Worm (Caenorhabditis elegans) whole organism, L4 larva: Measurements from ENCODE around the gene Y39A1A.3.

Experiments used
- D1046.2 ChIP-seq: fragments of 200-800 bp; sonication (Bioruptor generic); IDR thresholded peaks from 2 replicates; pipeline ENCODE4 v1.3.6; 2022; ENCODE audit warnings: missing genetic modification characterization, missing compliant biosample characterization
- F10B5.3 ChIP-seq: sonication (generic microtip); optimal IDR thresholded peaks from 2 replicates; lab custom pipeline; 2016; ENCODE audit warnings: mild to moderate bottlenecking, missing genetic modification characterization, missing compliant biosample characterization
- F26F4.8 ChIP-seq: fragments of 200-800 bp; sonication (Bioruptor generic); conservative IDR thresholded peaks from 2 replicates; pipeline ENCODE4 v1.3.6; 2022; ENCODE audit warnings: missing genetic modification characterization, missing compliant biosample characterization
- F37D6.2 ChIP-seq: sonication (generic microtip); optimal IDR thresholded peaks from 2 replicates; lab custom pipeline; 2016; ENCODE audit warnings: mild to moderate bottlenecking, missing genetic modification characterization, missing compliant biosample characterization
- F44E2.7 ChIP-seq: fragments of 200-800 bp; sonication (Bioruptor generic); IDR thresholded peaks from 2 replicates; pipeline ENCODE4 v2.1.2; 2022; ENCODE audit warnings: missing genetic modification characterization, missing compliant biosample characterization
- F49E8.2 ChIP-seq: sonication (generic microtip); optimal IDR thresholded peaks from 2 replicates; lab custom pipeline; 2016; ENCODE audit warnings: missing compliant biosample characterization, mild to moderate bottlenecking, missing genetic modification characterization, borderline replicate concordance
- R02D3.7 ChIP-seq: fragments of 150-350 bp; sonication (generic microtip); optimal IDR thresholded peaks from 3 replicates; lab custom pipeline; 2014; ENCODE audit warnings: missing biosample characterization, missing genetic modification characterization
- T20F7.1 ChIP-seq: fragments of 200-800 bp; sonication (Bioruptor generic); optimal IDR thresholded peaks from 2 replicates; lab custom pipeline; 2018; ENCODE audit warnings: mild to moderate bottlenecking, missing genetic modification characterization, missing compliant biosample characterization
- Y105C5A.15 ChIP-seq: fragments of 200-800 bp; sonication (Bioruptor generic); IDR thresholded peaks from 2 replicates; pipeline ENCODE4 v1.3.6; 2022; ENCODE audit warnings: missing genetic modification characterization, missing compliant biosample characterization
- Y48G9A.11 ChIP-seq: fragments of 200-800 bp; sonication (Bioruptor generic); IDR thresholded peaks from 2 replicates; pipeline ENCODE4 v1.3.6; 2022; ENCODE audit warnings: missing genetic modification reagents, missing genetic modification characterization, missing compliant biosample characterization
- Y5F2A.4 ChIP-seq: fragments of 200-800 bp; sonication (Bioruptor generic); optimal IDR thresholded peaks from 2 replicates; lab custom pipeline; 2018; ENCODE audit warnings: mild to moderate bottlenecking, missing genetic modification characterization, missing compliant biosample characterization
- Y75B8A.6 ChIP-seq: fragments of 200-800 bp; sonication (Bioruptor generic); IDR thresholded peaks from 2 replicates; pipeline ENCODE4 v1.3.6; 2022; ENCODE audit warnings: missing genetic modification reagents, missing genetic modification characterization, missing compliant biosample characterization
- aha-1 ChIP-seq: fragments of 150-350 bp; peaks from one replicate; lab custom pipeline; 2014; ENCODE audit warnings: missing biosample characterization, missing genetic modification characterization
- aly-2 ChIP-seq: sonication (generic microtip); optimal IDR thresholded peaks from 2 replicates; lab custom pipeline; 2018; ENCODE audit warnings: missing biosample characterization, missing genetic modification characterization
- arid-1 ChIP-seq: fragments of 200-800 bp; sonication (Bioruptor generic); conservative IDR thresholded peaks from 2 replicates; pipeline ENCODE4 v1.3.6; 2022; ENCODE audit warnings: missing genetic modification reagents, missing genetic modification characterization, missing compliant biosample characterization
- attf-4 ChIP-seq: sonication (generic microtip); optimal IDR thresholded peaks from 3 replicates; lab custom pipeline; 2017; ENCODE audit warnings: missing biosample characterization, missing genetic modification characterization
- ceh-20 ChIP-seq: fragments of 200-800 bp; sonication (Bioruptor generic); IDR thresholded peaks from 2 replicates; pipeline ENCODE4 v1.3.6; 2022; ENCODE audit warnings: missing genetic modification reagents, missing genetic modification characterization, missing compliant biosample characterization
- ceh-32 ChIP-seq: sonication (generic microtip); optimal IDR thresholded peaks from 2 replicates; lab custom pipeline; 2016; ENCODE audit warnings: mild to moderate bottlenecking, missing genetic modification characterization, missing compliant biosample characterization; ENCODE audit not compliant: poor library complexity
- ceh-82 ChIP-seq: sonication (generic microtip); optimal IDR thresholded peaks from 2 replicates; lab custom pipeline; 2017; ENCODE audit warnings: missing biosample characterization, missing genetic modification characterization
- ctbp-1 ChIP-seq: fragments of 200-800 bp; sonication (Bioruptor generic); IDR thresholded peaks from 2 replicates; pipeline ENCODE4 v1.3.6; 2022; ENCODE audit warnings: missing genetic modification reagents, missing genetic modification characterization, missing compliant biosample characterization
- daf-12 ChIP-seq: fragments of 150-350 bp; optimal IDR thresholded peaks from 2 replicates; lab custom pipeline; 2014; ENCODE audit warnings: missing biosample characterization, missing genetic modification reagents, missing genetic modification characterization
- daf-19 ChIP-seq: fragments of 200-800 bp; sonication (Bioruptor generic); conservative IDR thresholded peaks from 2 replicates; pipeline ENCODE4 v1.3.6; 2022; ENCODE audit warnings: missing genetic modification characterization, missing compliant biosample characterization
- dmd-6 ChIP-seq: fragments of 200-800 bp; sonication (Bioruptor generic); IDR thresholded peaks from 2 replicates; pipeline ENCODE4 v1.3.6; 2022; ENCODE audit warnings: missing genetic modification reagents, missing genetic modification characterization, missing compliant biosample characterization
- dmd-8 ChIP-seq: fragments of 200-800 bp; sonication (Bioruptor generic); IDR thresholded peaks from 2 replicates; pipeline ENCODE4 v1.3.6; 2022; ENCODE audit warnings: missing genetic modification characterization, missing compliant biosample characterization
- dpl-1 ChIP-seq: fragments of 150-350 bp; optimal IDR thresholded peaks from 2 replicates; lab custom pipeline; 2014; ENCODE audit warnings: missing biosample characterization, missing genetic modification reagents, missing genetic modification characterization
- dve-1 ChIP-seq: sonication (generic microtip); optimal IDR thresholded peaks from 2 replicates; lab custom pipeline; 2017; ENCODE audit warnings: antibody characterized with exemption, mild to moderate bottlenecking, missing genetic modification characterization, missing compliant biosample characterization; ENCODE audit not compliant: insufficient read depth
- egl-27 ChIP-seq: sonication (generic microtip); optimal IDR thresholded peaks from 3 replicates; lab custom pipeline; 2017; ENCODE audit warnings: missing biosample characterization, missing genetic modification reagents, missing genetic modification characterization
- egl-43 ChIP-seq: fragments of 200-800 bp; sonication (Bioruptor generic); IDR thresholded peaks from 2 replicates; pipeline ENCODE4 v1.3.6; 2022; ENCODE audit warnings: missing genetic modification reagents, missing genetic modification characterization, missing compliant biosample characterization
- hmg-1.1 ChIP-seq: fragments of 200-800 bp; sonication (Bioruptor generic); IDR thresholded peaks from 2 replicates; pipeline ENCODE4 v1.3.6; 2022; ENCODE audit warnings: missing genetic modification reagents, missing genetic modification characterization, missing compliant biosample characterization
- jun-1 ChIP-seq: fragments of 150-350 bp; optimal IDR thresholded peaks from 2 replicates; lab custom pipeline; 2014; ENCODE audit warnings: missing biosample characterization, missing genetic modification reagents, missing genetic modification characterization
- lin-1 ChIP-seq: fragments of 200-800 bp; sonication (Bioruptor generic); IDR thresholded peaks from 2 replicates; pipeline ENCODE4 v1.3.6; 2022; ENCODE audit warnings: missing genetic modification reagents, missing genetic modification characterization, missing compliant biosample characterization
- lin-29 ChIP-seq: fragments of 200-800 bp; sonication (Bioruptor generic); IDR thresholded peaks from 2 replicates; pipeline ENCODE4 v1.3.6; 2022; ENCODE audit warnings: missing genetic modification reagents, missing genetic modification characterization, missing compliant biosample characterization
- lir-3 ChIP-seq: sonication (generic microtip); optimal IDR thresholded peaks from 2 replicates; lab custom pipeline; 2016; ENCODE audit warnings: mild to moderate bottlenecking, missing genetic modification characterization, missing compliant biosample characterization
- lsy-2 ChIP-seq, 2 experiments: fragments of 150-350 bp in 1 of 2; sonication (generic microtip) in 1 of 2; optimal IDR thresholded peaks; 2 replicates each; lab custom pipeline; 2014 to 2017; ENCODE audit warnings: missing biosample characterization in 2 of 2, missing genetic modification characterization in 2 of 2
- madf-9 ChIP-seq: fragments of 200-800 bp; sonication (Bioruptor generic); conservative IDR thresholded peaks from 2 replicates; pipeline ENCODE4 v1.3.6; 2022; ENCODE audit warnings: missing genetic modification reagents, missing genetic modification characterization, missing compliant biosample characterization
- mdl-1 ChIP-seq, 2 experiments: fragments of 150-350 bp in 1 of 2; sonication (generic microtip) in 1 of 2; optimal IDR thresholded peaks; 2 replicates each; lab custom pipeline; 2014 to 2017; ENCODE audit warnings: missing biosample characterization in 2 of 2, missing genetic modification characterization in 2 of 2
- mdt-29 ChIP-seq: fragments of 200-800 bp; sonication (Bioruptor generic); IDR thresholded peaks from 2 replicates; pipeline ENCODE4 v1.3.6; 2022; ENCODE audit warnings: missing genetic modification reagents, missing genetic modification characterization, missing compliant biosample characterization
- mep-1 ChIP-seq: fragments of 150-350 bp; sonication (generic microtip); optimal IDR thresholded peaks from 3 replicates; lab custom pipeline; 2014; ENCODE audit warnings: missing biosample characterization, missing genetic modification characterization
- mxl-3 ChIP-seq: fragments of 200-800 bp; sonication (Bioruptor generic); optimal IDR thresholded peaks from 2 replicates; lab custom pipeline; 2018; ENCODE audit warnings: mild to moderate bottlenecking, missing genetic modification characterization, missing compliant biosample characterization
- nhr-102 ChIP-seq: sonication (generic microtip); optimal IDR thresholded peaks from 2 replicates; lab custom pipeline; 2016; ENCODE audit warnings: mild to moderate bottlenecking, missing genetic modification characterization, moderate library complexity, missing compliant biosample characterization
- nhr-237 ChIP-seq: sonication (generic microtip); optimal IDR thresholded peaks from 2 replicates; lab custom pipeline; 2017; ENCODE audit warnings: missing biosample characterization, missing genetic modification characterization
- nhr-28 ChIP-seq: fragments of 150-350 bp; optimal IDR thresholded peaks from 2 replicates; lab custom pipeline; 2014; ENCODE audit warnings: missing biosample characterization, missing genetic modification characterization
- nhr-77 ChIP-seq: fragments of 150-350 bp; optimal IDR thresholded peaks from 2 replicates; lab custom pipeline; 2014; ENCODE audit warnings: missing biosample characterization, missing genetic modification characterization
- pqm-1 ChIP-seq: sonication (generic microtip); optimal IDR thresholded peaks from 2 replicates; lab custom pipeline; 2017; ENCODE audit warnings: missing biosample characterization, missing genetic modification characterization
- sdz-12 ChIP-seq: fragments of 200-800 bp; sonication (Bioruptor generic); optimal IDR thresholded peaks from 2 replicates; lab custom pipeline; 2018; ENCODE audit warnings: mild to moderate bottlenecking, missing genetic modification characterization, missing compliant biosample characterization
- snpc-1.2 ChIP-seq: fragments of 200-800 bp; sonication (Bioruptor generic); IDR thresholded peaks from 2 replicates; pipeline ENCODE4 v1.3.6; 2022; ENCODE audit warnings: missing genetic modification reagents, missing genetic modification characterization, missing compliant biosample characterization
- snpc-4 ChIP-seq: fragments of 150-350 bp; optimal IDR thresholded peaks from 2 replicates; lab custom pipeline; 2014; ENCODE audit warnings: missing biosample characterization, missing genetic modification characterization
- tag-97 ChIP-seq: fragments of 200-800 bp; sonication (Bioruptor generic); IDR thresholded peaks from 2 replicates; pipeline ENCODE4 v1.3.6; 2022; ENCODE audit warnings: missing genetic modification characterization, missing compliant biosample characterization
- unc-62 ChIP-seq, 3 experiments: fragments of 150-350 bp in 1 of 3; sonication (generic microtip); optimal IDR thresholded peaks in 2 of 3; peaks in 1 of 3; 1 replicate in 1 of 3; 2 replicates in 2 of 3; lab custom pipeline; 2014 to 2017; ENCODE audit warnings: missing biosample characterization in 3 of 3, missing genetic modification characterization in 3 of 3, missing genetic modification reagents in 3 of 3, missing genotype in 1 of 3
- zfp-2 ChIP-seq: sonication (generic microtip); optimal IDR thresholded peaks from 2 replicates; lab custom pipeline; 2016; ENCODE audit warnings: mild to moderate bottlenecking, missing genetic modification characterization, missing compliant biosample characterization
- zfp-3 ChIP-seq: fragments of 200-800 bp; sonication (Bioruptor generic); conservative IDR thresholded peaks from 2 replicates; pipeline ENCODE4 v1.3.6; 2022; ENCODE audit warnings: missing genetic modification reagents, missing genetic modification characterization, missing compliant biosample characterization
- zip-11 ChIP-seq: fragments of 200-800 bp; sonication (Bioruptor generic); IDR thresholded peaks from 2 replicates; pipeline ENCODE4 v1.3.6; 2022; ENCODE audit warnings: missing genetic modification characterization, missing compliant biosample characterization
- ztf-7 ChIP-seq: fragments of 150-350 bp; optimal IDR thresholded peaks from 2 replicates; lab custom pipeline; 2014; ENCODE audit warnings: missing biosample characterization, missing genetic modification characterization

The Y39A1A.3 gene

ce11 chrIII:10565926-10566325, 30.4 kb downstream of the Y39A1A.3 start, which contains the start of gene acdh-11:
Gene acdh-11, plus strand, starts transcription at chrIII:10566258.
- no peak for TF ChIP-seq zfp-3 (GFP tag; lab: Robert Waterston, UW)
- no peak for TF ChIP-seq unc-62 (GFP tag; optimal IDR thresholded peaks at IDR 0.05 in 1 of 2; lab: Kevin White, UChicago)
- no peak for TF ChIP-seq unc-62 (tag; optimal IDR thresholded peaks at IDR 0.05; lab: Kevin White, UChicago)
- TF ChIP-seq dpl-1 (GFP tag; lab: Kevin White, UChicago) = no peak
- peak in 1 of 2 experiments; percentile 51 for TF ChIP-seq lsy-2 (tag; optimal IDR thresholded peaks at IDR 0.05; lab: Kevin White, UChicago)
- no peak for TF ChIP-seq daf-12 (tag; lab: Kevin White, UChicago)
- no peak for TF ChIP-seq egl-43 (GFP tag; lab: Robert Waterston, UW)
- peak; percentile 35 for TF ChIP-seq nhr-102 (tag; lab: Kevin White, UChicago)
- no peak; the same call in 1 of the 2 replicates for TF ChIP-seq dmd-6 (GFP tag; lab: Robert Waterston, UW)
- TF ChIP-seq lin-1 (GFP tag; lab: Robert Waterston, UW) = no peak
- no peak for TF ChIP-seq madf-9 (GFP tag; lab: Robert Waterston, UW)
- peak; percentile 65 for TF ChIP-seq dve-1
- TF ChIP-seq lir-3 (tag; lab: Kevin White, UChicago) = no peak
- no peak for TF ChIP-seq arid-1 (GFP tag; lab: Robert Waterston, UW)
- no peak for TF ChIP-seq zip-11 (GFP tag; lab: Robert Waterston, UW)
- TF ChIP-seq nhr-77 = peak; percentile 14
- TF ChIP-seq egl-27 (tag; lab: Kevin White, UChicago) = no peak
- no peak for TF ChIP-seq zfp-2 (tag; lab: Kevin White, UChicago)
- no peak for TF ChIP-seq aly-2
- no peak for TF ChIP-seq jun-1 (tag; lab: Kevin White, UChicago)
- TF ChIP-seq T20F7.1 = no peak
- no peak for TF ChIP-seq aha-1 (tag; lab: Kevin White, UChicago)
- no peak for TF ChIP-seq attf-4 (tag; lab: Kevin White, UChicago)
- no peak for TF ChIP-seq R02D3.7 (tag; lab: Kevin White, UChicago)
- TF ChIP-seq hmg-1.1 (GFP tag; lab: Robert Waterston, UW) = no peak
- TF ChIP-seq F10B5.3 = no peak
- no peak for TF ChIP-seq Y48G9A.11
- no peak for TF ChIP-seq F26F4.8 (GFP tag; lab: Robert Waterston, UW)
- TF ChIP-seq dmd-8 (GFP tag; lab: Robert Waterston, UW) = no peak
- no peak for TF ChIP-seq F44E2.7
- TF ChIP-seq sdz-12 (GFP tag; lab: Kevin White, UChicago) = no peak
- peak; percentile 55 for TF ChIP-seq mxl-3
- no peak for TF ChIP-seq Y75B8A.6 (GFP tag; lab: Robert Waterston, UW)
- TF ChIP-seq ceh-32 (tag; lab: Kevin White, UChicago) = no peak
- no peak for TF ChIP-seq ceh-82 (tag; lab: Kevin White, UChicago)
- no peak for TF ChIP-seq snpc-4 (tag; lab: Kevin White, UChicago)
- peak; percentile 28 for TF ChIP-seq mep-1 (tag; lab: Kevin White, UChicago)
- TF ChIP-seq ztf-7 (tag; lab: Kevin White, UChicago) = no peak
- no peak for TF ChIP-seq F37D6.2 (tag; lab: Kevin White, UChicago)
- TF ChIP-seq D1046.2 (GFP tag; lab: Robert Waterston, UW) = no peak
- no peak for TF ChIP-seq Y105C5A.15
- TF ChIP-seq lin-29 (GFP tag; lab: Robert Waterston, UW) = no peak
- no peak for TF ChIP-seq mdl-1 (tag; optimal IDR thresholded peaks at IDR 0.05; lab: Kevin White, UChicago)
- TF ChIP-seq nhr-237 (tag; lab: Kevin White, UChicago) = no peak
- no peak for TF ChIP-seq mdt-29 (GFP tag; lab: Robert Waterston, UW)
- TF ChIP-seq ctbp-1 (GFP tag; lab: Robert Waterston, UW) = no peak
- TF ChIP-seq F49E8.2 (tag; lab: Kevin White, UChicago) = no peak
- peak; percentile 98 for TF ChIP-seq nhr-28
- no peak for TF ChIP-seq ceh-20
- no peak for TF ChIP-seq pqm-1 (tag; lab: Kevin White, UChicago)
- TF ChIP-seq Y5F2A.4 (GFP tag; lab: Kevin White, UChicago) = no peak
- TF ChIP-seq tag-97 (GFP tag; lab: Robert Waterston, UW) = no peak
- TF ChIP-seq daf-19 (GFP tag; lab: Robert Waterston, UW) = no peak
- TF ChIP-seq snpc-1.2 (GFP tag; lab: Robert Waterston, UW) = no peak
